Worm (Caenorhabditis elegans) whole organism, L4 larva: ENCODE results near the gene nhr-256.
A peak's percentile ranks its signal among the peaks of the same experiment; 100 is the strongest.

Source experiments
- F10B5.3 ChIP-seq: sonication (generic microtip); optimal IDR thresholded peaks from 2 replicates; lab custom pipeline; 2016; ENCODE audit warnings: mild to moderate bottlenecking, missing genetic modification characterization, missing compliant biosample characterization
- F26F4.8 ChIP-seq: fragments of 200-800 bp; sonication (Bioruptor generic); conservative IDR thresholded peaks from 2 replicates; pipeline ENCODE4 v1.3.6; 2022; ENCODE audit warnings: missing genetic modification characterization, missing compliant biosample characterization
- T20F7.1 ChIP-seq: fragments of 200-800 bp; sonication (Bioruptor generic); optimal IDR thresholded peaks from 2 replicates; lab custom pipeline; 2018; ENCODE audit warnings: mild to moderate bottlenecking, missing genetic modification characterization, missing compliant biosample characterization
- T26A8.4 ChIP-seq: fragments of 200-800 bp; sonication (Bioruptor generic); IDR thresholded peaks from 2 replicates; pipeline ENCODE4 v1.3.6; 2022; ENCODE audit warnings: missing genetic modification characterization, missing compliant biosample characterization
- Y5F2A.4 ChIP-seq: fragments of 200-800 bp; sonication (Bioruptor generic); optimal IDR thresholded peaks from 2 replicates; lab custom pipeline; 2018; ENCODE audit warnings: mild to moderate bottlenecking, missing genetic modification characterization, missing compliant biosample characterization
- ceh-62 ChIP-seq: sonication (generic microtip); optimal IDR thresholded peaks from 2 replicates; lab custom pipeline; 2017; ENCODE audit warnings: missing biosample characterization, missing genetic modification characterization
- ceh-82 ChIP-seq: sonication (generic microtip); optimal IDR thresholded peaks from 2 replicates; lab custom pipeline; 2017; ENCODE audit warnings: missing biosample characterization, missing genetic modification characterization
- daf-12 ChIP-seq: fragments of 150-350 bp; optimal IDR thresholded peaks from 2 replicates; lab custom pipeline; 2014; ENCODE audit warnings: missing biosample characterization, missing genetic modification reagents, missing genetic modification characterization
- daf-16 ChIP-seq, 3 experiments: sonication (generic microtip); optimal IDR thresholded peaks; 2 replicates each; lab custom pipeline; 2016 to 2017; ENCODE audit warnings: missing genetic modification characterization in 3 of 3, missing genetic modification reagents in 3 of 3, mild to moderate bottlenecking in 2 of 3, missing compliant biosample characterization in 2 of 3, missing biosample characterization in 1 of 3, moderate library complexity in 1 of 3
- dmd-6 ChIP-seq: fragments of 200-800 bp; sonication (Bioruptor generic); IDR thresholded peaks from 2 replicates; pipeline ENCODE4 v1.3.6; 2022; ENCODE audit warnings: missing genetic modification reagents, missing genetic modification characterization, missing compliant biosample characterization
- dmd-8 ChIP-seq: fragments of 200-800 bp; sonication (Bioruptor generic); IDR thresholded peaks from 2 replicates; pipeline ENCODE4 v1.3.6; 2022; ENCODE audit warnings: missing genetic modification characterization, missing compliant biosample characterization
- duxl-1 ChIP-seq: sonication (generic microtip); optimal IDR thresholded peaks from 2 replicates; lab custom pipeline; 2016; ENCODE audit warnings: mild to moderate bottlenecking, missing genetic modification characterization, moderate library complexity, missing compliant biosample characterization; ENCODE audit not compliant: poor library complexity
- egl-43 ChIP-seq: fragments of 200-800 bp; sonication (Bioruptor generic); IDR thresholded peaks from 2 replicates; pipeline ENCODE4 v1.3.6; 2022; ENCODE audit warnings: missing genetic modification reagents, missing genetic modification characterization, missing compliant biosample characterization
- fkh-10 ChIP-seq: fragments of 150-350 bp; optimal IDR thresholded peaks from 2 replicates; lab custom pipeline; 2014; ENCODE audit warnings: missing biosample characterization, missing genetic modification reagents, missing genetic modification characterization
- fos-1 ChIP-seq: fragments of 150-350 bp; optimal IDR thresholded peaks from 2 replicates; lab custom pipeline; 2014; ENCODE audit warnings: missing biosample characterization, missing genetic modification characterization
- hlh-11 ChIP-seq: fragments of 200-800 bp; sonication (Bioruptor generic); optimal IDR thresholded peaks from 2 replicates; lab custom pipeline; 2018; ENCODE audit warnings: mild to moderate bottlenecking, missing genetic modification characterization, missing compliant biosample characterization
- lim-7 ChIP-seq: fragments of 200-800 bp; sonication (Bioruptor generic); IDR thresholded peaks from 2 replicates; pipeline ENCODE4 v1.3.6; 2022; ENCODE audit warnings: missing genetic modification characterization, missing compliant biosample characterization
- lin-15B ChIP-seq: fragments of 150-350 bp; sonication (generic microtip); optimal IDR thresholded peaks from 3 replicates; lab custom pipeline; 2014; ENCODE audit warnings: missing biosample characterization, missing genetic modification characterization
- lir-3 ChIP-seq: sonication (generic microtip); optimal IDR thresholded peaks from 2 replicates; lab custom pipeline; 2016; ENCODE audit warnings: mild to moderate bottlenecking, missing genetic modification characterization, missing compliant biosample characterization
- lsy-2 ChIP-seq, 2 experiments: fragments of 150-350 bp in 1 of 2; sonication (generic microtip) in 1 of 2; optimal IDR thresholded peaks; 2 replicates each; lab custom pipeline; 2014 to 2017; ENCODE audit warnings: missing biosample characterization in 2 of 2, missing genetic modification characterization in 2 of 2
- madf-9 ChIP-seq: fragments of 200-800 bp; sonication (Bioruptor generic); conservative IDR thresholded peaks from 2 replicates; pipeline ENCODE4 v1.3.6; 2022; ENCODE audit warnings: missing genetic modification reagents, missing genetic modification characterization, missing compliant biosample characterization
- mdt-29 ChIP-seq: fragments of 200-800 bp; sonication (Bioruptor generic); IDR thresholded peaks from 2 replicates; pipeline ENCODE4 v1.3.6; 2022; ENCODE audit warnings: missing genetic modification reagents, missing genetic modification characterization, missing compliant biosample characterization
- mxl-3 ChIP-seq: fragments of 200-800 bp; sonication (Bioruptor generic); optimal IDR thresholded peaks from 2 replicates; lab custom pipeline; 2018; ENCODE audit warnings: mild to moderate bottlenecking, missing genetic modification characterization, missing compliant biosample characterization
- nhr-41 ChIP-seq: fragments of 200-800 bp; sonication (Bioruptor generic); IDR thresholded peaks from 2 replicates; pipeline ENCODE4 v1.3.6; 2022; ENCODE audit warnings: missing genetic modification reagents, missing genetic modification characterization, missing compliant biosample characterization
- nhr-77 ChIP-seq: fragments of 150-350 bp; optimal IDR thresholded peaks from 2 replicates; lab custom pipeline; 2014; ENCODE audit warnings: missing biosample characterization, missing genetic modification characterization
- pha-4 ChIP-seq, 2 experiments: fragments of 150-350 bp in 1 of 2; fragments of 200-800 bp in 1 of 2; sonication (Bioruptor generic) in 1 of 2; IDR thresholded peaks in 1 of 2; optimal IDR thresholded peaks in 1 of 2; 2 replicates each; pipeline versions ENCODE4 v1.3.6 to Lab custom; 2014 to 2022; ENCODE audit warnings: missing genetic modification characterization in 2 of 2, missing genetic modification reagents in 2 of 2, missing biosample characterization in 1 of 2, missing compliant biosample characterization in 1 of 2
- pqm-1 ChIP-seq: sonication (generic microtip); optimal IDR thresholded peaks from 2 replicates; lab custom pipeline; 2017; ENCODE audit warnings: missing biosample characterization, missing genetic modification characterization
- rbr-2 ChIP-seq: sonication (generic microtip); optimal IDR thresholded peaks from 2 replicates; lab custom pipeline; 2016; ENCODE audit warnings: missing genotype, missing genetic modification characterization, missing compliant biosample characterization
- saeg-2 ChIP-seq: fragments of 200-800 bp; sonication (Bioruptor generic); IDR thresholded peaks from 2 replicates; pipeline ENCODE4 v1.3.6; 2022; ENCODE audit warnings: missing genetic modification reagents, missing genetic modification characterization, missing compliant biosample characterization
- set-16 ChIP-seq: fragments of 200-800 bp; sonication (Bioruptor generic); IDR thresholded peaks from 2 replicates; pipeline ENCODE4 v1.3.6; 2022; ENCODE audit warnings: missing genetic modification reagents, missing genetic modification characterization, missing compliant biosample characterization
- spr-1 ChIP-seq: sonication (generic microtip); optimal IDR thresholded peaks from 2 replicates; lab custom pipeline; 2016; ENCODE audit warnings: mild to moderate bottlenecking, missing genetic modification characterization, missing compliant biosample characterization
- unc-130 ChIP-seq: sonication (generic microtip); optimal IDR thresholded peaks from 2 replicates; lab custom pipeline; 2016; ENCODE audit warnings: missing genetic modification reagents, missing genetic modification characterization, missing compliant biosample characterization
- zag-1 ChIP-seq: fragments of 150-350 bp; optimal IDR thresholded peaks from 2 replicates; lab custom pipeline; 2014; ENCODE audit warnings: missing biosample characterization, missing genetic modification characterization
- ztf-7 ChIP-seq: fragments of 150-350 bp; optimal IDR thresholded peaks from 2 replicates; lab custom pipeline; 2014; ENCODE audit warnings: missing biosample characterization, missing genetic modification characterization

Gene nhr-256

DNA sequence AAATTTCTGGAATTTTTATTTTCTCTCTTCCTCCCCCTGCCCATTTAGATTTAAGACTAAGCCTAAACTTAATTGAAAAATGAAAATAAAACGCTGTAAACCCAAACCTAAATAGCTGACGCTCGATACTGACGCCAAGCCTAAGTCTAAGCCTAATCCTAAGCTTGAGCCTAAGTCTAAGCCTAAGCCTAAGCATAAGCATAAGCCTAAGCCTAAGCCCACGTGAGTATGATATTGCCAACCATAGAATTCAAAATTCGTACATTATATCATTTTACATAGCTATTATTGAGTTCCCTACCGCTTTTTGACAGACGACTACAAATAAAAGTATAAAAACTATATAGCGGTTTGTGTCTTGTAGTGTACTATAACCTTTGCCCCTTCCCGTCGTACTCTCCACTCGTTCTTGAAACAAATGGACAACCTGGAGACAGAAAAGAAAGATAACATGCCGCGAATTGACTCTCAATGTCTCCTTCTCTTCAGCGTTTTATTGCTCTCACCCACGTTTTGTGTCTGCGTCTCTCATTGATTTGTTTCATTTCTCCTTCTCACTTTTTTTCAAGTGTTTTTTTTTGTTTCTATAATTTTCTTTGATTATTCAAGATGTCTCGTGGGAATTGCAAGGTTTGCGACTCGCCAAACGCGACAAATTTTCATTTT lies at the start of gene nhr-256 (continued):
- no peak for TF ChIP-seq lir-3 (tag; lab: Kevin White, UChicago)
- no peak for TF ChIP-seq F26F4.8 (GFP tag; lab: Robert Waterston, UW)
- TF ChIP-seq T20F7.1 = peak; percentile 59
- TF ChIP-seq unc-130 (GFP tag; lab: Kevin White, UChicago) = no peak
- TF ChIP-seq ztf-7 (tag; lab: Kevin White, UChicago) = no peak
- TF ChIP-seq fos-1 = no peak
- TF ChIP-seq daf-12 (tag; lab: Kevin White, UChicago) = no peak
- peak; percentile 72 for TF ChIP-seq pqm-1 (tag; lab: Kevin White, UChicago)
- peak; percentile 5 for TF ChIP-seq spr-1 (tag; lab: Kevin White, UChicago)
- no peak for TF ChIP-seq hlh-11 (tag; lab: Kevin White, UChicago)
- TF ChIP-seq nhr-41 (GFP tag; lab: Robert Waterston, UW) = 0 out of 2 replicates have a peak, but pooled peaks have one; percentile 47
- peak; percentile 90 for TF ChIP-seq dmd-6 (GFP tag; lab: Robert Waterston, UW)
- no peak for TF ChIP-seq F10B5.3 (tag; lab: Kevin White, UChicago)
- TF ChIP-seq lim-7 (GFP tag; lab: Robert Waterston, UW) = no peak
- no peak for TF ChIP-seq rbr-2
- TF ChIP-seq nhr-77 (tag; lab: Kevin White, UChicago) = peak; percentile 87
- no peak for TF ChIP-seq lin-15B (tag; lab: Kevin White, UChicago)
- TF ChIP-seq madf-9 (GFP tag; lab: Robert Waterston, UW) = 0 out of 2 replicates have a peak, but pooled peaks have one; percentile 22
- TF ChIP-seq lsy-2 (tag; optimal IDR thresholded peaks at IDR 0.05; lab: Kevin White, UChicago) = no peak
- TF ChIP-seq mdt-29 (GFP tag; lab: Robert Waterston, UW) = no peak
- TF ChIP-seq daf-16 (GFP tag; optimal IDR thresholded peaks at IDR 0.05; lab: Kevin White, UChicago) = peak in 1 of 2 experiments; percentile 27
- TF ChIP-seq daf-16 (tag; optimal IDR thresholded peaks at IDR 0.05; lab: Kevin White, UChicago) = peak; percentile 85
- TF ChIP-seq ceh-62 = no peak
- no peak for TF ChIP-seq ceh-82
- TF ChIP-seq Y5F2A.4 = no peak
- no peak for TF ChIP-seq duxl-1 (tag; lab: Kevin White, UChicago)
- TF ChIP-seq fkh-10 (GFP tag; lab: Kevin White, UChicago) = no peak
- no peak for TF ChIP-seq zag-1 (tag; lab: Kevin White, UChicago)
- no peak for TF ChIP-seq T26A8.4 (GFP tag; lab: Robert Waterston, UW)
- peak; percentile 61; the same call in 1 of the 2 replicates for TF ChIP-seq pha-4 (GFP tag; IDR thresholded peaks at IDR 0.05; lab: Robert Waterston, UW)
- TF ChIP-seq pha-4 (tag; optimal IDR thresholded peaks at IDR 0.05; lab: Kevin White, UChicago) = peak; percentile 78
- TF ChIP-seq mxl-3 (GFP tag; lab: Kevin White, UChicago) = peak; percentile 67

DNA sequence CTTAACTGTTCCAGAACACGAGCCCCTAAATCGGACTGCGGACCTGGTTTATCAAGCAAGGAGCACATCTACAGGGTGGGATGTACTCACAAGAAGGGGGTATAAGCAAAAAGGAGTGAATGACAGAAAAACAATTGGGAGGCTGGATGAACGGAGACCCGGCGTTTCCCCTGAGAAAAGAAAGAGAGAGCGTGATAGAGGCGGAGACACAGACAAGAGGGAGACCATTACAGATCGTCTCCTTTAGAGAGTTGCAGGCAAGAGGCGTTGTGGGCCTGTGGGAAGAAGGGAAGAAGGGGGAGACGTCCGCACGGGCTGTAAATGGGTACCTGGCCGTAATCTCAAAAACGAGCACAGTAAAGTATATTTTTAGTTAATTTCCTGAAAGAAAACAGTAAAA lies 49.7 kb upstream of the nhr-256 start, which contains the start of gene Y46H3C.7:
TSS of gene Y46H3C.7 (minus strand) at position 147 of the 400 bp plus-strand sequence.
- 0 out of 2 replicates have a peak, but pooled peaks have one; percentile 41 for TF ChIP-seq egl-43 (GFP tag; lab: Robert Waterston, UW)

DNA sequence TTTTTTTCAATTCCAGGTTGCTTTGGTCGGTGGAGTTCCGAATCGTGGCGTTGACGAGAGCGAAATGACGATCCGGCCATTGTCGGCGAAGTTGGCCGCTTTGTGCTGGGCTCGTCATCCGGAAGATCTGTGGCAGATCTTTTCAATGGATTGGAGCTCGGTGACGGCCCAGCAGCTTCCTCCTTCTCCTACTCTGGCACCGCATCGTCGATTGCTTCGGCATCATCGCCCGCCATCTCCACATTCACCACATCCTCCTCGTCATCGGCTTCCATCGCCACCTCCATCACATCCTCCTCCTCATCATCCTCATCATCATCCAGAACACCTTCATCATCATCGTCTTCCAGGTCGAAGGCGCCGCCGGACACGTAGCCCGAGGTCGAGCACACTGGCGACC lies 45.2 kb upstream of the nhr-256 start:
- TF ChIP-seq saeg-2 (GFP tag; lab: Robert Waterston, UW) = no peak
- TF ChIP-seq daf-12 (tag; lab: Kevin White, UChicago) = no peak
- no peak for TF ChIP-seq nhr-77 (tag; lab: Kevin White, UChicago)
- peak; percentile 88 for TF ChIP-seq set-16 (GFP tag; lab: Robert Waterston, UW)

DNA sequence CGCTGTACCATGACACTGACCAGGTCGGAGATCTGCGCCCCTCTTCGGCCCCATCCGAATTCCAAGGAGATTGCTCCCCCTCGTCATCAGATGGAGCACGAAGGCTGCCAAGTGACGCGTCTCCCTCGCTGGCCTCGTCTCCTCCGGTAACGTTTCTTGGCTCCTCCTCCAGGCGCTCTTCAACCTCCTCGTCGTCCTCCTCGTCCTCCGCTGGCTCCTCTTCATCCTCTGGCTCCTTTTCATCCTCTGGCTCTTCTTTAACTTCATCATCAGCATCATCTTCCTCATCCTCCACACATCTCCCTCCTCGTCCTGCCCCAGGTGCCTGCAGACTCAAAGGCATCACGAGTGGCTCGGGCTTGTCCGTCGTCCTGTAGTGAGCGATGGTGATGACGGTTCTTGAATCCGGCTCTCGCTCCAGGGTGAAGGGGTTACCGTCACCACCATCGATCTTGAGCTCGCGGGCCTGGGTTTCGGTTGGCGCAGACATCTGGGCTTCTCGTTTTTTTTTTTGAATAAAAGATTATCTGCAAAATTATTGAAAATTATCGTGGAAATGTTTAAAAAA lies 44.3 kb upstream of the nhr-256 start:
- peak; percentile 43; the same call in 1 of the 2 replicates for TF ChIP-seq dmd-8
- TF ChIP-seq set-16 (GFP tag; lab: Robert Waterston, UW) = peak; percentile 93
- no peak for TF ChIP-seq mxl-3 (GFP tag; lab: Kevin White, UChicago)
- TF ChIP-seq, all 104 proteins: peak for 2
